Fruit fly (Drosophila melanogaster) S2 (cell line): ENCODE measurements around the gene CG9483.

Experiments
- CG8478 ChIP-seq: fragments of >200 bp; optimal IDR thresholded peaks from 2 replicates; lab custom pipeline; 2018
- CTCF ChIP-seq, 2 experiments: fragments of >200 bp; optimal IDR thresholded peaks; 2 replicates each; lab custom pipeline; 2018

The CG9483 gene

DNA sequence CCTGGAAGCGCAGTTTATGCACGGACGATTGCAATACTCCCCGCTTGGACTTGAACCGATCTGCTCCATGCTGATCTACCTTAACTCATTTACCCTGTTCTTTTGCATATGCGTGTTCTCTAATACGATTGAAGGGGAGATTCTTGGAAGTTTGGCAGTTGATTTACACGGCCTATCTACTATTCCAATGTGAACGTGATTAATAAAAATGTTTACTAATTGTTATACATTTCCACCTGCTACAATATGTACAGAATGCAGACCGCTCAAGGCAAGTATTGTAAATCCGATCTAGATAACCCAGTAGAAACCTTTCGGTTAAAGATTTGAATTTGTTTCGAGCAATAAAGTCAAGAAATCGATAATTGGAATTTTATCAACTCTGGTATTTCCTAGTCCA is at the start of gene CG9483:
TSS of gene CG9483 (plus strand) at position 301 of the 400 bp plus-strand sequence.
- TF ChIP-seq CG8478: no peak
- TF ChIP-seq CTCF (optimal IDR thresholded peaks at IDR 0.05; lab: Kevin White, UChicago): no peak

DNA sequence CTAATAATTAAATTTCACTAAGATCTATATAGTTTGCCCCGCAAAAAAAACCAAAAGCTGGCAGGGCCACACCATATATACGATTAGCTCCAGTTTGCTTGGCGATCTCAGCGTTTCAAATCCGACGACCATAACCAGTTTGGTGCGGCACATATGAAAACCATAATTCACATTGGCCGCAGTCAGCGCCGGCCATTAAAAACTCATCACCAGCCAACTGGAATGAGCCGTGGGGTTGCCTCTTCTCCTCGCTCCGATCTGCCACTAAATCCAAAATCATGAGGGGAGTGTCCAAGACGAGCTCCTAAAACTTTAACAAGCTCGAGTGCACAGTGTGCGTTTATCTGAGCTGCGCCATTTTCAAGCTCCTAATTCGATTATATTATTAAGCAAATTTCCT is 49.2 kb upstream of the CG9483 start:
- TF ChIP-seq CTCF (optimal IDR thresholded peaks at IDR 0.05; lab: Kevin White, UChicago): no peak
- no peak for TF ChIP-seq CG8478

dm6 chr2L:8820539-8820938 is 46.0 kb upstream of the CG9483 start:
- TF ChIP-seq CG8478 (no peak), CTCF (optimal IDR thresholded peaks at IDR 0.05; lab: Kevin White, UChicago) (no peak)

dm6 chr2L:8825222-8825869 is 41.2 kb upstream of the CG9483 start, which contains the start of gene SoxN:
Gene SoxN (plus strand): TSS chr2L:8825645.
- TF ChIP-seq CG8478 (no peak), CTCF (optimal IDR thresholded peaks at IDR 0.05; lab: Kevin White, UChicago) (peak in 1 of 2 experiments; percentile 32)

- no peak for TF ChIP-seq CTCF (optimal IDR thresholded peaks at IDR 0.05; lab: Kevin White, UChicago)
- TF ChIP-seq CG8478: no peak
Observed at dm6 chr2L:8828387-8828786, 38.2 kb upstream of the CG9483 start.

DNA sequence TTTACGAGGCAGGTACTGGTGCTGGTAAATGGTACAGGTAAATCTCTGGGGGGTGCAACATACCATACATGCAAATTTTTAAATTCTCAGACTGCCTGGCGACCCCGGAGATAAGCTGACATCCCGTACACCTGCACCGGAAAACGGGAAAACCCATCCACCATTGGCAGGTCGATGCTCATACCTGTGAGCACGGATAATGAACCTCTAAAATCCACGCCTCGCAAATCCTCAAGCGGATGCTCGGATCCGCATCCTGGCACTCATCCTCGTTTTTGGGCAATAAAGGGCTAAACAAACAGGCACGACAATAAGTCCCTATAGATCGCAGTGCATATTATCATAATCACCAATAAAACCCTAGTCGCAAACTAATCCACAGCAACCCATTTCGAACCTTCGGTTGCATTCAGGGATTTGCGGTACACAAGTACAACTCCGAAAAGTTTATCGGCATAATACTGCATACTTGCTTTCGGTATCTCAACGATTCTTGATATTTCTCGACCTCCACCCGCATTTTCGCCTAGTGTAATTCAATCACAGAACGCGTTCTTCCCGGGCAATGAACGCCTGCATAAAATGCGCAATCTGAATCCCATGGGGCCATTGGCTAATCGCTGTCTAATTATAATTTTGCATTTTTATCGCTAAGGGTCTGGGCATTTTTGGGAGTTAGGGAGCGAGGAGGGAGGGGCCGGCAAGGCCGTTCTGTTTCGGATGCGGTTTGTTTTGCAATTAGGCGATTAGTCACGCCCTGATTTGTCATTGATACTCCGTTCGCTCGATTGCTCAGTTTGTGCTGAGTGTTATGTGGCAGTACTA is 34.0 kb upstream of the CG9483 start:
- TF ChIP-seq CTCF (optimal IDR thresholded peaks at IDR 0.05; lab: Kevin White, UChicago): no peak
- TF ChIP-seq CG8478: no peak

- TF ChIP-seq CTCF (optimal IDR thresholded peaks at IDR 0.05; lab: Kevin White, UChicago): no peak
- no peak for TF ChIP-seq CG8478
Observed at dm6 chr2L:8834806-8835483, 31.6 kb upstream of the CG9483 start.

dm6 chr2L:8839193-8839592 is 27.4 kb upstream of the CG9483 start:
- no peak for TF ChIP-seq CTCF (optimal IDR thresholded peaks at IDR 0.05; lab: Kevin White, UChicago)

DNA sequence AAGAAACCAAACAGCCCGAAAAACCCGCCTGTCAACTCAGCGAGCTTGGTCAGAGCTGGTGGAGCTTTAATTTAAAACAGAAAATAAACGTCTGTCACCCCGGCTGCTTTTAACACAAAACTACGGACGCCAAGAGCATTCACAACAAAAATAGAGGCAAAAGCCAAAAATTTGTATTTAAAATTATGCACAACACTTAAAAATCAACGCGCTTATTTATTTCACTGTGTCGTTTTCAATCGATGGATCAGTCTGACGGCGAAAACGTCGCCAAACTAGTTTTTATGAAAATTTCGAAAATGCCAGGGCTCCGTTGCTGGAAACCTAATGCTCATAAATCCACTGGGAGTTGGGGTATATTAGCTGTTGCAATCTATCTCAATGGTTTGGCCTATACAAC is 25.9 kb upstream of the CG9483 start:
- TF ChIP-seq CG8478 (no peak), CTCF (optimal IDR thresholded peaks at IDR 0.05; lab: Kevin White, UChicago) (no peak)

DNA sequence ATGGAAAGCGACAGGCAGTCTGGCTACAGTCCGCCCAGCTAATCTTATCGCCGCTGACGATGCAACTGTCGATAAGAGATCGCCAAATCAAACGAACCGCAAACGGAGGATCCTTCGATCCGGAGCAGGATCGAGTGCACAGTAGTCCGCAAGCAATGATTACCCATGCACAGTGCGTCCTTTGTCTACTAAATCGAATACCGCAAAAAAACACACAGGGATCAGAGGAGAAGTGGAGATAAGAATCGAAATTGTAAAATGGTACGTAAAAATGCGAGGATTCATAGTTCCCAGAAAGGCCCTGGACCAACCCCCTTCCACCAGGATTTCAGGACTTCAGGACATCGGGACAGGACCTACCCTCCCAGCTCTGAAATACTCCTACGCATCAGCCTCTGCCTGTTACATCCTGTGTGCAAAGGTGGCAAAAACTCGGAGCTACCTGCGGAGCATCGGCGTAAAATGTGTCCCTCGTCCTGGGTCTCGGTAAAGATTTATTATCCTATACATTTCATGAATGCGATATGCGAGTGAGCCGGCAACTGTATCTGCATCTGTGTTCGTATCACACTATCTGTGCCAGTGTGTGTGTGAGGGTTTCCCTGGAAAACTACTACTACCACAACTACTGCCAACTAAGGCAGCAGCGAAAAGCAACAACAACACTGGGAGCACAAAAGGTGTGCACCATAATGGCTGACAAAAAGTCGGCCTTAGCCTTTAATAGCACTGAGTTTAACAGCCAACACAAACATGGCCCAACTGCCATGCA is 24.9 kb upstream of the CG9483 start:
- TF ChIP-seq CG8478: no peak
- no peak for TF ChIP-seq CTCF (optimal IDR thresholded peaks at IDR 0.05; lab: Kevin White, UChicago)

dm6 chr2L:8842262-8842561 is 24.4 kb upstream of the CG9483 start:
- TF ChIP-seq CG8478 (no peak), CTCF (optimal IDR thresholded peaks at IDR 0.05; lab: Kevin White, UChicago) (no peak)

DNA sequence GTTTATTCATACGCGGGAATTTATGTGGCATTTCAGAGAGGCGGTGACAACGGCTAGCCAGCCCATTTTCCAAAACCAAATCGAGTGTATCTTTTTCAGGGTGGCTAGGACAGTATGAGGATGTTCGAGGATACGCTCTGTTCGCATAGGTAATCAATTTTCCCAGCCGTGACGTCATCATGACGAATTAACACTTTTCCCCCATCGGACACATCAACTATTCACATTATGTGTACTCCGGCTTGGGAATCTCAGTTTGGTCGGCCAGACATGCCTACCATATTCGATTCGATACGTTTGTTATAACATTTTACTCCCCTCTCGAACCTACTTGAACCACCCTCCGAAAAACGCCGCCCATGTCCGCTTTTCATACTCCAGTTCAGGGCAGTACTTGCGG is 23.0 kb upstream of the CG9483 start:
- TF ChIP-seq CG8478 (no peak), CTCF (optimal IDR thresholded peaks at IDR 0.05; lab: Kevin White, UChicago) (no peak)

dm6 chr2L:8844693-8845092 is 21.9 kb upstream of the CG9483 start:
- TF ChIP-seq CG8478: no peak
- no peak for TF ChIP-seq CTCF (optimal IDR thresholded peaks at IDR 0.05; lab: Kevin White, UChicago)

DNA sequence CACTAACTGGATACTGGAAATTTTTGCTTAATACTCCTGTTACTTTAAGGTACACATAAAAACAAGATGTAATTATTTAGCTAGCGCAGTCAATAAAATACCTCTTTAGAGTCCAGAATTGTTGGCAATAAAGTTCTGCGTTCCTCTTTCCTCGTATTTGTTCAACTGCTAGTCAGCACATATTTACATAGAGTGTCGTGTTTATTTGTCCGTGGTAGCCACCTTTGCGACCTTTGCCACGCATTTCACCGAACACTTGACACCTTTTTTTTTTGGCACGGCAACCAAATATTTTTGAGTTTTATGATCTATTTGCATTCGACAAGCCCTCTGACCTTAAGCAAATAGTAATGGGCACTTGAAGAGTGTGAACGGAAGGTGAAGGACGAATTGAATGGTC is 20.6 kb upstream of the CG9483 start:
- no peak for TF ChIP-seq CTCF (optimal IDR thresholded peaks at IDR 0.05; lab: Kevin White, UChicago)
- TF ChIP-seq CG8478: no peak
